Worm (Caenorhabditis elegans) whole organism, L4 larva: Measurements from ENCODE around the gene snf-11.
"Not testable (repeated sequence)": the region's sequence is repeated elsewhere in the genome, so short reads cannot be mapped to it uniquely, and the experiment has no call there.

ENCODE experiments used
- D1046.2 ChIP-seq: fragments of 200-800 bp; sonication (Bioruptor generic); IDR thresholded peaks from 2 replicates; pipeline ENCODE4 v1.3.6; 2022; ENCODE audit warnings: missing genetic modification characterization, missing compliant biosample characterization
- ZK337.2 ChIP-seq: fragments of 200-800 bp; sonication (Bioruptor generic); IDR thresholded peaks from 2 replicates; pipeline ENCODE4 v1.3.6; 2022; ENCODE audit warnings: missing genetic modification reagents, missing genetic modification characterization, missing compliant biosample characterization
- aha-1 ChIP-seq: fragments of 150-350 bp; peaks from one replicate; lab custom pipeline; 2014; ENCODE audit warnings: missing biosample characterization, missing genetic modification characterization
- ama-1 ChIP-seq: fragments of 150-350 bp; optimal IDR thresholded peaks from 2 replicates; lab custom pipeline; 2014; ENCODE audit warnings: inconsistent platforms, mixed read lengths
- attf-4 ChIP-seq: sonication (generic microtip); optimal IDR thresholded peaks from 3 replicates; lab custom pipeline; 2017; ENCODE audit warnings: missing biosample characterization, missing genetic modification characterization
- ceh-20 ChIP-seq: fragments of 200-800 bp; sonication (Bioruptor generic); IDR thresholded peaks from 2 replicates; pipeline ENCODE4 v1.3.6; 2022; ENCODE audit warnings: missing genetic modification reagents, missing genetic modification characterization, missing compliant biosample characterization
- ceh-82 ChIP-seq: sonication (generic microtip); optimal IDR thresholded peaks from 2 replicates; lab custom pipeline; 2017; ENCODE audit warnings: missing biosample characterization, missing genetic modification characterization
- ctbp-1 ChIP-seq: fragments of 200-800 bp; sonication (Bioruptor generic); IDR thresholded peaks from 2 replicates; pipeline ENCODE4 v1.3.6; 2022; ENCODE audit warnings: missing genetic modification reagents, missing genetic modification characterization, missing compliant biosample characterization
- dmd-9 ChIP-seq: fragments of 200-800 bp; sonication (Bioruptor generic); IDR thresholded peaks from 2 replicates; pipeline ENCODE4 v1.3.6; 2022; ENCODE audit warnings: missing genetic modification reagents, missing genetic modification characterization, missing compliant biosample characterization
- egl-43 ChIP-seq: fragments of 200-800 bp; sonication (Bioruptor generic); IDR thresholded peaks from 2 replicates; pipeline ENCODE4 v1.3.6; 2022; ENCODE audit warnings: missing genetic modification reagents, missing genetic modification characterization, missing compliant biosample characterization
- fkh-10 ChIP-seq: fragments of 150-350 bp; optimal IDR thresholded peaks from 2 replicates; lab custom pipeline; 2014; ENCODE audit warnings: missing biosample characterization, missing genetic modification reagents, missing genetic modification characterization
- fos-1 ChIP-seq: fragments of 150-350 bp; optimal IDR thresholded peaks from 2 replicates; lab custom pipeline; 2014; ENCODE audit warnings: missing biosample characterization, missing genetic modification characterization
- gei-8 ChIP-seq: fragments of 200-800 bp; sonication (Bioruptor generic); optimal IDR thresholded peaks from 2 replicates; lab custom pipeline; 2018; ENCODE audit warnings: mild to moderate bottlenecking, missing genetic modification characterization, missing compliant biosample characterization
- hmg-1.1 ChIP-seq: fragments of 200-800 bp; sonication (Bioruptor generic); IDR thresholded peaks from 2 replicates; pipeline ENCODE4 v1.3.6; 2022; ENCODE audit warnings: missing genetic modification reagents, missing genetic modification characterization, missing compliant biosample characterization
- lim-7 ChIP-seq: fragments of 200-800 bp; sonication (Bioruptor generic); IDR thresholded peaks from 2 replicates; pipeline ENCODE4 v1.3.6; 2022; ENCODE audit warnings: missing genetic modification characterization, missing compliant biosample characterization
- lin-1 ChIP-seq: fragments of 200-800 bp; sonication (Bioruptor generic); IDR thresholded peaks from 2 replicates; pipeline ENCODE4 v1.3.6; 2022; ENCODE audit warnings: missing genetic modification reagents, missing genetic modification characterization, missing compliant biosample characterization
- lin-15B ChIP-seq: fragments of 150-350 bp; sonication (generic microtip); optimal IDR thresholded peaks from 3 replicates; lab custom pipeline; 2014; ENCODE audit warnings: missing biosample characterization, missing genetic modification characterization
- lin-29 ChIP-seq: fragments of 200-800 bp; sonication (Bioruptor generic); IDR thresholded peaks from 2 replicates; pipeline ENCODE4 v1.3.6; 2022; ENCODE audit warnings: missing genetic modification reagents, missing genetic modification characterization, missing compliant biosample characterization
- lin-38 ChIP-seq: fragments of 200-800 bp; sonication (Bioruptor generic); IDR thresholded peaks from 2 replicates; pipeline ENCODE4 v1.3.6; 2022; ENCODE audit warnings: missing genetic modification reagents, missing genetic modification characterization, missing compliant biosample characterization
- lir-3 ChIP-seq: sonication (generic microtip); optimal IDR thresholded peaks from 2 replicates; lab custom pipeline; 2016; ENCODE audit warnings: mild to moderate bottlenecking, missing genetic modification characterization, missing compliant biosample characterization
- lsy-2 ChIP-seq, 2 experiments: fragments of 150-350 bp in 1 of 2; sonication (generic microtip) in 1 of 2; optimal IDR thresholded peaks; 2 replicates each; lab custom pipeline; 2014 to 2017; ENCODE audit warnings: missing biosample characterization in 2 of 2, missing genetic modification characterization in 2 of 2
- mep-1 ChIP-seq: fragments of 150-350 bp; sonication (generic microtip); optimal IDR thresholded peaks from 3 replicates; lab custom pipeline; 2014; ENCODE audit warnings: missing biosample characterization, missing genetic modification characterization
- nhr-10 ChIP-seq: fragments of 150-350 bp; optimal IDR thresholded peaks from 2 replicates; lab custom pipeline; 2014; ENCODE audit warnings: missing biosample characterization, missing genetic modification characterization
- nhr-102 ChIP-seq: sonication (generic microtip); optimal IDR thresholded peaks from 2 replicates; lab custom pipeline; 2016; ENCODE audit warnings: mild to moderate bottlenecking, missing genetic modification characterization, moderate library complexity, missing compliant biosample characterization
- nhr-11 ChIP-seq: fragments of 150-350 bp; optimal IDR thresholded peaks from 2 replicates; lab custom pipeline; 2014; ENCODE audit warnings: missing biosample characterization, missing genetic modification characterization
- nhr-237 ChIP-seq: sonication (generic microtip); optimal IDR thresholded peaks from 2 replicates; lab custom pipeline; 2017; ENCODE audit warnings: missing biosample characterization, missing genetic modification characterization
- nhr-41 ChIP-seq: fragments of 200-800 bp; sonication (Bioruptor generic); IDR thresholded peaks from 2 replicates; pipeline ENCODE4 v1.3.6; 2022; ENCODE audit warnings: missing genetic modification reagents, missing genetic modification characterization, missing compliant biosample characterization
- pha-4 ChIP-seq, 2 experiments: fragments of 150-350 bp in 1 of 2; fragments of 200-800 bp in 1 of 2; sonication (Bioruptor generic) in 1 of 2; IDR thresholded peaks in 1 of 2; optimal IDR thresholded peaks in 1 of 2; 2 replicates each; pipeline versions ENCODE4 v1.3.6 to Lab custom; 2014 to 2022; ENCODE audit warnings: missing genetic modification characterization in 2 of 2, missing genetic modification reagents in 2 of 2, missing biosample characterization in 1 of 2, missing compliant biosample characterization in 1 of 2
- saeg-2 ChIP-seq: fragments of 200-800 bp; sonication (Bioruptor generic); IDR thresholded peaks from 2 replicates; pipeline ENCODE4 v1.3.6; 2022; ENCODE audit warnings: missing genetic modification reagents, missing genetic modification characterization, missing compliant biosample characterization
- sdz-12 ChIP-seq: fragments of 200-800 bp; sonication (Bioruptor generic); optimal IDR thresholded peaks from 2 replicates; lab custom pipeline; 2018; ENCODE audit warnings: mild to moderate bottlenecking, missing genetic modification characterization, missing compliant biosample characterization
- set-16 ChIP-seq: fragments of 200-800 bp; sonication (Bioruptor generic); IDR thresholded peaks from 2 replicates; pipeline ENCODE4 v1.3.6; 2022; ENCODE audit warnings: missing genetic modification reagents, missing genetic modification characterization, missing compliant biosample characterization
- skn-1 ChIP-seq: fragments of 150-350 bp; optimal IDR thresholded peaks from 2 replicates; lab custom pipeline; 2014; ENCODE audit warnings: missing biosample characterization, missing genetic modification characterization
- snpc-1.2 ChIP-seq: fragments of 200-800 bp; sonication (Bioruptor generic); IDR thresholded peaks from 2 replicates; pipeline ENCODE4 v1.3.6; 2022; ENCODE audit warnings: missing genetic modification reagents, missing genetic modification characterization, missing compliant biosample characterization
- snpc-4 ChIP-seq: fragments of 150-350 bp; optimal IDR thresholded peaks from 2 replicates; lab custom pipeline; 2014; ENCODE audit warnings: missing biosample characterization, missing genetic modification characterization
- tag-97 ChIP-seq: fragments of 200-800 bp; sonication (Bioruptor generic); IDR thresholded peaks from 2 replicates; pipeline ENCODE4 v1.3.6; 2022; ENCODE audit warnings: missing genetic modification characterization, missing compliant biosample characterization
- unc-130 ChIP-seq: sonication (generic microtip); optimal IDR thresholded peaks from 2 replicates; lab custom pipeline; 2016; ENCODE audit warnings: missing genetic modification reagents, missing genetic modification characterization, missing compliant biosample characterization
- unc-39 ChIP-seq: sonication (generic microtip); optimal IDR thresholded peaks from 2 replicates; lab custom pipeline; 2017; ENCODE audit warnings: missing biosample characterization, missing genetic modification characterization
- zag-1 ChIP-seq: fragments of 150-350 bp; optimal IDR thresholded peaks from 2 replicates; lab custom pipeline; 2014; ENCODE audit warnings: missing biosample characterization, missing genetic modification characterization
- zfp-2 ChIP-seq: sonication (generic microtip); optimal IDR thresholded peaks from 2 replicates; lab custom pipeline; 2016; ENCODE audit warnings: mild to moderate bottlenecking, missing genetic modification characterization, missing compliant biosample characterization

snf-11 gene

DNA sequence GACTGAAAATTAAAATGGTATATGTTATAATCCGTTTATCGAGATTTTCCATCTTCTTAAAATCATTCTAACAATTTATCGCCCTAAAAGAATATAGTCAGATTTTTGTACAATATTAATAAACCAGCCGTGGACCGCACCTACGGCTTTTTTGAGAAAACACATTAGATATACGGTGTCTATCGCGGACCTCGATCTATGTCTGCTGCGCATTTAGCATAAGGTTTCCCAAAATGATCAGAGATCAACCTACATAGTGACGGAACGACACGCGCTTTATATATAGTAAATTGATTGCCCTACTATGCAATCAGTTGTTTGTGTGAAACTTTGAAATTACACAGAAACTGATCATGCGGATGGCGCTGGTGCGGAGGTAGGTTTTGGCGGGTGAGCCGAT is 15.6 kb downstream of the snf-11 start:
- no peak for TF ChIP-seq nhr-102
- no peak for TF ChIP-seq tag-97 (GFP tag; lab: Robert Waterston, UW)
- TF ChIP-seq ceh-20: no peak
- no peak for TF ChIP-seq ctbp-1
- no peak for TF ChIP-seq gei-8 (GFP tag; lab: Kevin White, UChicago)
- TF ChIP-seq lin-38 (GFP tag; lab: Robert Waterston, UW): no peak
- TF ChIP-seq lin-15B (tag; lab: Kevin White, UChicago): no peak
- no peak for TF ChIP-seq lsy-2 (tag; optimal IDR thresholded peaks at IDR 0.05; lab: Kevin White, UChicago)
- no peak for TF ChIP-seq nhr-10 (tag; lab: Kevin White, UChicago)
- no peak for TF ChIP-seq mep-1 (tag; lab: Kevin White, UChicago)
- no peak for TF ChIP-seq zfp-2 (tag; lab: Kevin White, UChicago)
- no peak for TF ChIP-seq aha-1
- TF ChIP-seq skn-1: no peak
- TF ChIP-seq fos-1 (tag; lab: Kevin White, UChicago): no peak
- no peak for TF ChIP-seq pha-4 (GFP tag; IDR thresholded peaks at IDR 0.05; lab: Robert Waterston, UW)
- TF ChIP-seq pha-4 (tag; optimal IDR thresholded peaks at IDR 0.05; lab: Kevin White, UChicago): no peak
- TF ChIP-seq, all 104 proteins: peak for 0

- TF ChIP-seq D1046.2 (GFP tag; lab: Robert Waterston, UW): no peak
- TF ChIP-seq dmd-9 (GFP tag; lab: Robert Waterston, UW): no peak
- TF ChIP-seq snpc-1.2 (GFP tag; lab: Robert Waterston, UW): no peak
- TF ChIP-seq set-16: no peak
- no peak for TF ChIP-seq zag-1 (tag; lab: Kevin White, UChicago)
- TF ChIP-seq aha-1: no peak
- TF ChIP-seq egl-43 (GFP tag; lab: Robert Waterston, UW): no peak
- TF ChIP-seq nhr-11 (tag; lab: Kevin White, UChicago): no peak
- TF ChIP-seq fkh-10 (GFP tag; lab: Kevin White, UChicago): no peak
- TF ChIP-seq tag-97 (GFP tag; lab: Robert Waterston, UW): no peak
Measured at ce11 chrV:11290888-11291287, 17.4 kb downstream of the snf-11 start, which contains the start of gene C03E10.1. Gene C03E10.1, plus strand, starts transcription at chrV:11291188.

DNA sequence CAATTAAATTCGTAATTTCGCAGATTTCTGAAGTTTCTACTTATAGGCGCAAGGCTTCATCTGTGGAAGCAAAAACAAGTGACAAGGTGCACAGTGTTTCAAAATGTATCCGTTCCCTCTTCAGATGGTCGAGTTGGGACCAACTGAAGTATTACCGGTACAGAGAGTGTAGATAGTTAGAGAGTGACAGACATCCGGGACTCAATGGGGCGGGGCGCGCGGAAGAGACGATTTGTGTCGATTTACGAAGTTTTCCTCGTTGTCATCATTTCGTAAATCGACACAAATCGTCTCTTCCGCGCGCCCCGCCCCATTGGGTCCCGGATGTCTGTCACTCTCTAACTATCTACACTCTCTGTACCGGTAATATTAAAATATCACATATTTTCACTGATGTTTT is 22.1 kb downstream of the snf-11 start, which contains the start of gene C03E10.3:
Gene C03E10.3 (plus strand): TSS at position 301 of the 400 bp plus-strand sequence.
- not testable (repeated sequence) for TF ChIP-seq ama-1 (lab: Kevin White, UChicago); saeg-2 (GFP tag; lab: Robert Waterston, UW); sdz-12
- TF ChIP-seq, all 104 proteins: peak for 0; not testable (repeated sequence) for 104

DNA sequence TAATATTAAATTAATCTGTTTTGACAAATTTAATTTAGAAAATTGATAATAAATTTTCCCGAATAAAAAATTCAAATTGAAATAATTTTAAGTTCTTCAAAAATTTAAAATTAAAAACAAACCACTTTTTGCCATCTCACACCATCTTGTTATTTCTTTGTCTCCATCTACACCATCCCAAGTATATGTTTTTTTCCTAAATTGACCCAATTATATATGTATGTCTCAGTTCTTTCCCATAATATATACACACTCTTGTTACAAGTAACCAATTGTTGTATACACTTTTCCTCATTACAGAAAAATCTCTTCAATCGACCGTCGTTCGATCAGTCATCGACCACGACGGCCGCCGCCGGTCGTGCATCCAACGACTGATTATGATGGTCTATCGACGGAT is 26.0 kb downstream of the snf-11 start, which contains the start of gene gly-20:
Gene gly-20 (plus strand): TSS at position 301 of the 400 bp plus-strand sequence.
- TF ChIP-seq attf-4 (tag; lab: Kevin White, UChicago): no peak
- no peak for TF ChIP-seq ZK337.2
- TF ChIP-seq lin-29 (GFP tag; lab: Robert Waterston, UW): no peak
- TF ChIP-seq nhr-41 (GFP tag; lab: Robert Waterston, UW): no peak
- no peak for TF ChIP-seq ceh-82 (tag; lab: Kevin White, UChicago)
- no peak for TF ChIP-seq nhr-102
- TF ChIP-seq unc-130 (GFP tag; lab: Kevin White, UChicago): no peak
- TF ChIP-seq snpc-4 (tag; lab: Kevin White, UChicago): no peak
- TF ChIP-seq lin-1 (GFP tag; lab: Robert Waterston, UW): no peak
- no peak for TF ChIP-seq lim-7 (GFP tag; lab: Robert Waterston, UW)
- no peak for TF ChIP-seq hmg-1.1 (GFP tag; lab: Robert Waterston, UW)
- TF ChIP-seq lir-3 (tag; lab: Kevin White, UChicago): no peak
- no peak for TF ChIP-seq unc-39 (tag; lab: Kevin White, UChicago)
- no peak for TF ChIP-seq nhr-237 (tag; lab: Kevin White, UChicago)
